Worm (Caenorhabditis elegans): Measurements from ENCODE around the gene lury-1.
"Not testable (repeated sequence)": the region's sequence is repeated elsewhere in the genome, so short reads cannot be mapped to it uniquely, and the experiment has no call there.

lury-1 gene

DNA sequence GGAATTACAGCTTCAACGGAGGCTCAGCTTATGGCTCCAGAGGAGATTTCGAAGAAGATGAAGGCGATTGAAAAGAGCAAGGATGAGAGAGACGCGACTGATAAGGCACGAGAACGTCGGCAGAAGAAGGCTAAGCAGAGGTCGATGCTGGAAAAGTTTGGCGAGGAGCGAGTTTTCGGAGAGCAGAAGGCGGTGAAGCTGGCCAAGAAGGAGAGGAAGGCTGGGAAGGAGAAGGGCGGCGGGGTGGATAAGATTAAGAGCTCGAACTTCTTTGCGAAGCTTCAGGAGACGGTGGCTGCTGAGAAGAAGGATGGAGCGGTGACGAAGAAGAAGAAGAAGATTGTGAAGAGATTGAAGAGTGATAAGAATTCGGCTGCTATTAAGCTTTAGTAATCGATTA is 27.0 kb upstream of the lury-1 start:
- TF ChIP-seq him-1 (tag; optimal IDR thresholded peaks at IDR 0.05) (no peak), W03F9.2 (tag; optimal IDR thresholded peaks at IDR 0.05) (no peak), dao-5 (tag; optimal IDR thresholded peaks at IDR 0.05) (no peak)

DNA sequence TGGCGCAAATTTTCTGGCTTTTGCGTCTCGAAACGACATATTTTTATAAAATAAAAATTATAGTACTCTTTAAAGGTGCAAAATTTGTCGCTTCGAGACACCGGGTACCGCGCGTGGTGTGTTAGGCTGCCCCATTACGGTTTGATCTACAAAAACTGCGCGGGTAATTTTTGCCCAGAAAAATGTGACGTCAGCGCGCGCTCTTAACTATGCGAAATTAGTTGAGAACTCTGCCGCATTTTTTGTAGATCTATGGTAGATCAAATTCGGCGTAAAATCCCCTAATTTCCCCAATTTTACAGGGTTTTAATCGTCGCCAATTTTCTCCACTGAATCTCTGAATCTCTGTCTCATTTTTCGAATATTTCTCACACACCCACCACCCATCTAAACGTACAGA is 25.8 kb upstream of the lury-1 start, which contains the start of gene Y75B8A.8:
Gene Y75B8A.8 (plus strand): TSS at position 301 of the 400 bp plus-strand sequence.
- TF ChIP-seq him-1 (tag; optimal IDR thresholded peaks at IDR 0.05) = no peak
- TF ChIP-seq dao-5 (tag; optimal IDR thresholded peaks at IDR 0.05) = no peak
- no peak for TF ChIP-seq W03F9.2 (tag; optimal IDR thresholded peaks at IDR 0.05)

DNA sequence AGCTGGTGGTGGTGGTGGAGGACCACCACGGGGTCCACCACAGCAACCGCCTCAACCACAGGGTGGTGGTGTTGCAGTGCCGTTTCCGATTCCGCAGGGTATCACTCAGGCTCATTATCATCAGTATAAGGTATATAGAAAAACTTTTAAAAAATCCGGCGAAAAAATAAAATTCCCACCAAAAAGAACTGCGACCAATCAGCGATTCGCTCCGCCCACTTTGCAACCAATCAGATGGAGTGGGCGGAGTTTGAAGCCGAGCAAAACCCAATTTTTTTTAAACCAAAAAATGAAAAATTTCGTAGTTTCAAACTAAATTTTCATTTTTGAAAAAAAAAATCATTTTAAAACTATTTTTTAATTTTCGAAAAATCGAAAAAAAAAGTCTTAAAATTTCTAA is 25.3 kb upstream of the lury-1 start:
- TF ChIP-seq dao-5 (tag; optimal IDR thresholded peaks at IDR 0.05) = no peak
- TF ChIP-seq him-1 (tag; optimal IDR thresholded peaks at IDR 0.05) = no peak
- TF ChIP-seq W03F9.2 (tag; optimal IDR thresholded peaks at IDR 0.05) = no peak

DNA sequence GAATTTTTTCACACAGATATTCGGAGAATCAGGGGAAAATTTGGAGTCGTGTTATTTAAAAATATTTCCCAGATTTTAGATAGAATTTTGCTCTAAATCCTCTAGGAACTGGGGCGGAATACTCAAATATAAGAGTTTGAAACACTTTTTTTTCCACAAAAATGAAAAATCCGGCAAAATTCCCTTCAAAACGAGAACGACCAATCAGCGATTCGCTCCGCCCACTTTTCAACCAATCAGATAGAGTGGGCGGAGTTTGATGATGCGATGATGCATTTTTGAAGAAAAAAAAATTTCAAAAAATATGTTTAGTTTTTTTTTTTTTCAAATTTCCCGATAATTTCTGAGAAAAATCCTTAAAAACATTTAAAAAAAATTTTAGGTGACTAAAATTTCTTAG is 21.8 kb upstream of the lury-1 start:
- TF ChIP-seq W03F9.2 (tag; optimal IDR thresholded peaks at IDR 0.05) (no peak), him-1 (tag; optimal IDR thresholded peaks at IDR 0.05) (no peak), dao-5 (tag; optimal IDR thresholded peaks at IDR 0.05) (no peak)

DNA sequence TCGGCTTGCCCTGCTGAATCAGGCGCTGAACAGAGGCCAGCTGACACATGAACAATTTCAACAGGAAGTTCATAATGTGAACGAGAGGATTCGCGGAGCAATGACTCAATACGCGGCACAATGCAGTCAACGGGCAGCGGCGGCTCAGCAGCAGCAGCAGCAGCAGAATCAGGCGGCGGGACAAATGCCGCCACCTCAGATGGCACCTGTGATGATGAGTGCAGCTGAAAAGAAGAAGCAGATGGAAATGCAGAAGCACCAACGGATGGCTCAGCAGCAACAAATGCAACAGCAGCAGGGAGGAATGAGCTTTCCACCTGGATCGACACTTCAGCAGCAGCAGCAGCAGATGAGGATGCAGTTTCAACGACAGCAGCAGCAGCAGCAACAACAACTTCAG is 20.9 kb upstream of the lury-1 start:
- no peak for TF ChIP-seq W03F9.2 (tag; optimal IDR thresholded peaks at IDR 0.05)
- no peak for TF ChIP-seq him-1 (tag; optimal IDR thresholded peaks at IDR 0.05)
- no peak for TF ChIP-seq dao-5 (tag; optimal IDR thresholded peaks at IDR 0.05)

DNA sequence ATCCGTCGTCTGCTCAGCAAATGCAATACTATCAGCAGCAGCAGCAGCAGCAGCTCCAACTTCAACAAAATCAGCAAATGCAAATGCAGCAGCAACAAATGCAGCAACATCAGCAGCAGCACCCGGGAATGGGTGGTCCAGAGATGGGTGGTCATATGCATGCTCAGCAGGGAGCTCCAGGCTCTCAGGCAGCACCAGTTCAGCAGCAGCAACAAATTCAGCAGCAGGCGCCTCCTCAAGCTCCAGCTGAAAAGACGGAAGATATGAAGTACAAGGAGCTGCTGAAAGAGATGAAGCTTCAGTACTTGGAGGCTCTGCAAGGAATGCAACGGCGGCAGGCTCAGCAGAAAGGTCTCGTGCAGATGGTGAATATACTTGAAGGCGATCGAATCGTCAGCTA is 19.2 kb upstream of the lury-1 start:
- TF ChIP-seq him-1 (tag; optimal IDR thresholded peaks at IDR 0.05) (no peak), dao-5 (tag; optimal IDR thresholded peaks at IDR 0.05) (no peak), W03F9.2 (tag; optimal IDR thresholded peaks at IDR 0.05) (no peak)

DNA sequence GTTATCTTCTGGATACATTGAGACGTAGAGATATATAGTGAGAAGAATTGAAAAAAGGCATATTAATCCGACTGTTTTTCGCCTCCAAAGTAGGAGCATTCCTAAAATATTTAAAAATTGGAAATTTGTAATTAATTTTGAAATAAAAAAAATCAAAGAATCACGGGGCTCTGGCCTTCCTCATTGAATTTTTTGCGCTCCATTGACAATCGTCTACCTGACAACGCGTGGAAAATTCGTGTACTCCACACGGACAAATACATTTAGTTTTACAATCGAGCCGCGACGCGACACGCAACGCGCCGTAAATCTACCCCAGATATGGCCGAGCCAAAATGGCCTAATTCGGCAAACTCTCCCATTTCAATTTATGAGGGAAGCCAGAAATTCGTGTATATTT is 9.1 kb upstream of the lury-1 start, which contains the start of gene gly-11:
Gene gly-11 (minus strand): TSS at position 101 of the 400 bp plus-strand sequence.
- TF ChIP-seq dao-5, W03F9.2, him-1 (tag; optimal IDR thresholded peaks at IDR 0.05): not testable (repeated sequence)

DNA sequence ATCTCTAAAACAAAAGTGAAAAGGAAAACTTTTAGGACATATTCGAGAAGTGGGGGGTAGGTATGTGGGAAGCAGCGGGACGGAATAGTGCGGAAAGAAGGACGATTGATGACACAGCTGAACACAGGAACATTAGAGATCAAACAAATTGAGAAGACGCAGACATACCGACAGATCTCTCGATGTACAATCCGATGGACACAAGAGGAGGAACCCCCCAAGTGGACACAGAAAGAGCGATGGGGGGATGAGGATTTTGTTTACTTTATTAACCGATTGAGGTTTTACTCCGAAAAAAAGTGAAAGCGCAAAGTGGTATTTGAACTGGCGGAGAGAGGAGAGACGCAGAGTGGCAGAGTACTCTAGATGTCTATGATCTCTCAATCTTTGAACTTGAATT is 8.1 kb upstream of the lury-1 start:
- TF ChIP-seq dao-5 (tag; optimal IDR thresholded peaks at IDR 0.05) (no peak), him-1 (tag; optimal IDR thresholded peaks at IDR 0.05) (no peak), W03F9.2 (tag; optimal IDR thresholded peaks at IDR 0.05) (no peak)

DNA sequence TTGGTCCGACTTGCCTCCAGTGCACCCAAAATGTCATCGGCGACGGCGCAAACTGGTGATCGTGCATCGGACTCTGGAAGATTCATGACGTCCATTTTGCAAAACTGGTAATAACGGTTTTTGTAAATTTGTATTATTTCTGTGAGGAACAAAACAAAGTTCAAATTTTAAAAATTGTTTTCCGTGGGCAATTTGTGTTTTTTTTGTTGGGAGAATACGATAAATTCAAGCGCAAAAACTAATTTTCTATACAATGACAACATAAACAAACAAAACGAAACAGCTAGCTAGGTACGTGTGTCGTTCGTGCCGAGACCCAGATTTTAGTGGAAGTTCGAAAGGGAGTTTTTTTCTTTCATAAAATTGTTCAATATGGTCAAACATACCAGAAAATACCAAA is 3.3 kb upstream of the lury-1 start, which contains the start of gene Y75B8A.10:
Gene Y75B8A.10 (minus strand): TSS at position 101 of the 400 bp plus-strand sequence.
- TF ChIP-seq him-1 (tag; optimal IDR thresholded peaks at IDR 0.05) (no peak), dao-5 (tag; optimal IDR thresholded peaks at IDR 0.05) (no peak), W03F9.2 (tag; optimal IDR thresholded peaks at IDR 0.05) (no peak)

DNA sequence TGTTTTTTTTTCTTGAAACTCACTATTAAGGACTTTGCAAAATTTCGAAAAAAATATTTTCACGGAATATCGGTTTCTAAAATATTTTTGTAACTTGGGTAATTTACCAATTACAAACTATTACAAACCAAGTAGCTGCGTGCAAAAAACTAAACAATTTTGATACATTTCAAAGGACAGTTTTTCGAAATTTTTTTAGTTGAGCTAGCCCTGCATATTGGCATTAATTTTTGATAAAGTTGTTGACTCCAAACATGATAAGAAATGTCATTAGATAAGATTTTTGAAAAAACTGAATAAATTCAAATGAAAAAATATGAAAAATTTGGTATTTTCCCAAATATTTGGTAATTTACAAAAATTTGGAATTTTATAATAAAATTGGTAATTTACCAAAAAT is 2.0 kb downstream of the lury-1 start:
- no peak for TF ChIP-seq him-1 (tag; optimal IDR thresholded peaks at IDR 0.05)
- TF ChIP-seq dao-5 (tag; optimal IDR thresholded peaks at IDR 0.05) = no peak
- TF ChIP-seq W03F9.2 (tag; optimal IDR thresholded peaks at IDR 0.05) = no peak

DNA sequence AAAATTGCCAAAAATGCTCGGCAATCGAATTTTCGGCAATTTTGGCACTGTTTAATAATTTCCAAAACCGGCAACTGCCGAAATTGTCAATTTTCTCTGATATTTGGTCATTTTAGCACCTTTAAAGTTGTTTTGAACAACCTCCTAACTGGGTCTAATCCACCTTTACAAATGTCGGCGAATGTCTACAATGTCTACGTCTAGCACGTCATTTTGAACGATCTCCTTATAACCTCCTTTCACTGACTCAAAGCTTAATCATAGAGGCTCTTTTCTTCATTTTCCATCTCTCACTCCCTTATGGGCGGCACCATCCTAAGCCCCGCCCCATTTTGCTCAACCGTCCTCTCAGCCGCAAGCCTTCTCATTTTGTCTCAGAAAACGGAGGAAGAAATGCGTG is 8.0 kb downstream of the lury-1 start, which contains the start of gene Y75B8A.44:
Gene Y75B8A.44 (plus strand): TSS at position 301 of the 400 bp plus-strand sequence.
- TF ChIP-seq dao-5 (tag; optimal IDR thresholded peaks at IDR 0.05) (no peak), W03F9.2 (tag; optimal IDR thresholded peaks at IDR 0.05) (no peak), him-1 (tag; optimal IDR thresholded peaks at IDR 0.05) (no peak)

DNA sequence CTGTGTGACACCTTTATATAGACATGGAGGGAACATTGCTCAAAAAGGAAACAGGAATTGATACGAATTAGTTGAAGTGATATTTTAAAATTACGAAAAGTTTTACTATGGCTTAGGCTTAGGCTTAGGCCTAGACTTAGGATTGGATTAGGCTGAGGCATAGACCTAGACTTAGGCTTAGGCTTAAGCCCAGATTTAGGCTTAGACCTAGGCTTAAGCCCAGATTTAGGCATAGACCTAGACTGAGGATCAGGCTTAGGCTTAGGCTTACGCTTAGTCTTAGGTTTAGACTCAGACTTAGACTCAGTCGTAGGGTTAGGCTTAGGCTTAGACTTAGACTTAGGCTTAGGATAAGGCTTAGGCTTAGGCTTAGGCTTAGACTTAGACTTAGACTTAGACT is 9.8 kb downstream of the lury-1 start:
- TF ChIP-seq W03F9.2 (tag; optimal IDR thresholded peaks at IDR 0.05) = no peak
- no peak for TF ChIP-seq dao-5 (tag; optimal IDR thresholded peaks at IDR 0.05)
- no peak for TF ChIP-seq him-1 (tag; optimal IDR thresholded peaks at IDR 0.05)

DNA sequence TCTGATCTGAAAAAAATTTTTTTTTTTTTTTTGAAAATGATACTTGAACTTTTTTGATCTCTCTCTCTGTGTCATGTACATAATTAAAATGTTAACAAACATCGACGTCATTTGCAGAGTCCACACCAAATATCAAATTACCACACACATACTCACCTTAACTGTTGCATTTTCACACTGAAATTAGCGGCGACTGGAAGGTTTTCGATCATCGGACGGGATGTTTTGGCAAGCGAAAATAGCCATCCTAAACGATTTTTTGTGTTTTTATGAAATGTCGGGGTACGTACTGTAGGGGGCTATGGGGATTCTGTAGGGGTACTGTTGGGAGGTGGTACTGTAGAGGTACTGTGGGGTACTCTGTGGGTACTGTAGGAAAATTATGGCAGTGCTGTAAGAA is 11.9 kb downstream of the lury-1 start:
- TF ChIP-seq dao-5 (tag; optimal IDR thresholded peaks at IDR 0.05) = no peak
- TF ChIP-seq him-1 (tag; optimal IDR thresholded peaks at IDR 0.05) = no peak
- no peak for TF ChIP-seq W03F9.2 (tag; optimal IDR thresholded peaks at IDR 0.05)

DNA sequence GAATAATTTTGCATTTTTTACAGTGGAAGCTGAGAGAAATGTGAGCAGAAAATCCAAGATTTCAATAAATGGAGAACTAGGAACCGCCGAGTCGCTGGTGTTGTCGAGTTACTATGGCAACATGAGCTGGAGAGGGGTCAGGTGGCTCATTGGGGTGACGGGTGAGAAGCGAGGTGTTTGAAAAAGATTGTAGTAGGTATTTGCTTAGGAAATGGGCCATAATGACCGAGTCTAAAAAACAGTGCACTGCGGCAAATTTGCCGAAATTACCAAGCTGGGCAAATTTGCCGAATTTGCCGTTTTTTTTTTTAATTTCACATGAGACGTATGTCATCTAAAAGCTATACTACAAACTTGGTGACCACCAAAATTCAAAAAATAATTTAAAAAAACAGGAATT is 16.2 kb downstream of the lury-1 start, which contains the start of gene osm-12:
Gene osm-12 (minus strand): TSS at position 101 of the 400 bp plus-strand sequence.
- TF ChIP-seq W03F9.2 (tag; optimal IDR thresholded peaks at IDR 0.05) (no peak), dao-5 (tag; optimal IDR thresholded peaks at IDR 0.05) (no peak), him-1 (tag; optimal IDR thresholded peaks at IDR 0.05) (no peak)

DNA sequence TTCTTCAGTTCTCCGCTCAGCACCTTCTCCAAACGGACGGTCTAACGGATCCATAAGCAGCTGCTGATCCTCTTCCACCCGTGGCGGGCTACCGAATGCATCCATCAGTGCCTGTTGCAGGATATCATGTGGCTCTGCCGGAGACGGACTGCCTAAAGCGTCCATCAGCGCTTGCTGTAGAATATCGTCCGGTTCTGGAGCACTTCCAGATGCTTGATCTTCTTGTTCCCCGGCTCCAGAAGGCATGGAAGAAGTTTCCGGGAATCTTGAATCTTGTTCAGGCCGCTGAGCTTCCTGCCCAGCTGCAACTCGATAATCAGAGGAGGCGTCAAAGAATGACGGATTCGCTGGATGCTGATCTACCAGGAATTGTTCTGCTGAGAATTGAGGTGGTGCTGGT is 19.1 kb downstream of the lury-1 start:
- TF ChIP-seq him-1 (tag; optimal IDR thresholded peaks at IDR 0.05) = no peak
- no peak for TF ChIP-seq dao-5 (tag; optimal IDR thresholded peaks at IDR 0.05)
- no peak for TF ChIP-seq W03F9.2 (tag; optimal IDR thresholded peaks at IDR 0.05)
